Worm (Caenorhabditis elegans): ENCODE results near the gene srg-11.

DNA sequence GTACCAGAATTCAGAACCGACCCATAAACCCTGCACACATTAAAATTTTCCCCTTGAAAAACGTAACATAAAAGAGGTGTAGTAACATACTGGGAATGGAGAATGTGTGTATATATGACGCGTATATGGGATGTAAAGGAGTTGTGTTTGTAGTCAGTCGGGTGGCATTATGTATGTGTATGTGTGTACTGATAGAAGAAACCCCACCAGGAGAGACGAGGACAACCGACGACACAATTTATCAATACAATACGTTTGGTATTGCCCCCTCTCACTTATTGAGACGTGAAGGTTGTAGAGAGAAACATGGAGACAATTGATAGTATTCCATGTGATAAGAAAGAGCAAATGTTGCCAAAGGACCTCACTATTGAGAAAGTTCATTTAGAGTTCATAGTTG is 11.7 kb upstream of the srg-11 start:
- TF ChIP-seq him-1 (tag; optimal IDR thresholded peaks at IDR 0.05) (no peak), W03F9.2 (tag; optimal IDR thresholded peaks at IDR 0.05) (no peak)

Measured in whole organism, L4/young adult.